Worm (Caenorhabditis elegans): ENCODE measurements around the gene clec-138.

Gene clec-138

DNA sequence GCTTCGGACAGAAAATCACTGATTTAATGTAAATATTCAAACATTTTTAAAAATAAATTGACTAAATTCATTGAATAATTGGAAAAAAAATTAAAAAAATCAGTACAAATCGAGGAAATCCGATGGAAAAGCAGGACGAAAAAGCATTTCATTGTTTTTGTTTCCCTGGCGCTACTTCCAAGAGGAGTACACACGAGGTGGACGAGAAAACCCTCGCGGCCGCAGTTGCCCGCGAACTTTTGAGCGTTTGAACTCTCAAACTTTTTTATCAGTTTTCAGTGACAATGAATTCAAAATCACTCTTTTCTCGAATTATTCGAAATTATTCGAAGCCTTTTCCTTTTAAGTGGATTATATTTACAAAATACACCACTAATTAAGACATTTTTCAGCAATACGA is 16.6 kb downstream of the clec-138 start, which contains the start of gene F35D11.4 (continued):
- TF ChIP-seq ceh-82 (tag; optimal IDR thresholded peaks at IDR 0.05) (peak; percentile 33 to 74 (median 63)), F16B12.6 (tag; optimal IDR thresholded peaks at IDR 0.05) (peak; percentile 42), ztf-11 (tag; optimal IDR thresholded peaks at IDR 0.05) (peak in 1 of 2 experiments; percentile 89), C34B4.2 (tag; optimal IDR thresholded peaks at IDR 0.05) (no peak), ces-1 (GFP tag; optimal IDR thresholded peaks at IDR 0.05) (no peak), nhr-11 (tag; optimal IDR thresholded peaks at IDR 0.05) (no peak), vab-15 (tag; optimal IDR thresholded peaks at IDR 0.05) (no peak), isw-1 (GFP tag; IDR thresholded peaks at IDR 0.05) (peak; percentile 65; the same call in 1 of the 2 replicates), rnt-1 (tag; optimal IDR thresholded peaks at IDR 0.05) (peak; percentile 99), snu-23 (GFP tag; optimal IDR thresholded peaks at IDR 0.05) (peak; percentile 87), nhr-237 (tag; optimal IDR thresholded peaks at IDR 0.05) (no peak), ztf-4 (tag; optimal IDR thresholded peaks at IDR 0.05) (peak; percentile 16), egl-27 (tag; optimal IDR thresholded peaks at IDR 0.05) (no peak), nhr-84 (tag; optimal IDR thresholded peaks at IDR 0.05) (no peak), elt-3 (tag; optimal IDR thresholded peaks at IDR 0.05) (peak in 2 of 6 experiments; percentile 33 to 56), nhr-12 (tag; optimal IDR thresholded peaks at IDR 0.05) (no peak), C16A3.4 (tag; optimal IDR thresholded peaks at IDR 0.05) (peak; percentile 60), grh-1 (GFP tag; IDR thresholded peaks at IDR 0.05) (peak; percentile 66), unc-86 (tag; optimal IDR thresholded peaks at IDR 0.05) (peak; percentile 62), unc-98 (GFP tag; IDR thresholded peaks at IDR 0.05) (peak; percentile 66), irx-1 (tag; optimal IDR thresholded peaks at IDR 0.05) (peak; percentile 81), ceh-8 (GFP tag; optimal IDR thresholded peaks at IDR 0.05) (no peak), ets-5 (GFP tag; IDR thresholded peaks at IDR 0.05) (no peak), Y116A8C.19 (tag; optimal IDR thresholded peaks at IDR 0.05; ENCODE audit: borderline replicate concordance) (peak; percentile 49), nhr-19 (GFP tag; conservative IDR thresholded peaks at IDR 0.05) (peak; percentile 84), sptf-1 (tag; optimal IDR thresholded peaks at IDR 0.05) (no peak), blmp-1 (tag; optimal IDR thresholded peaks at IDR 0.05) (peak; percentile 61), hpl-2 (GFP tag; optimal IDR thresholded peaks at IDR 0.05) (no peak), fkh-4 (tag; optimal IDR thresholded peaks at IDR 0.05; ENCODE audit: borderline replicate concordance) (peak; percentile 77), lin-14 (GFP tag; optimal IDR thresholded peaks at IDR 0.05) (peak; percentile 87), nhr-28 (tag; optimal IDR thresholded peaks at IDR 0.05) (no peak), ama-1 (optimal IDR thresholded peaks at IDR 0.05) (no peak), lsy-2 (tag; optimal IDR thresholded peaks at IDR 0.05) (peak; percentile 77 to 85), nhr-77 (tag; optimal IDR thresholded peaks at IDR 0.05) (peak; percentile 34), unc-30 (tag; optimal IDR thresholded peaks at IDR 0.05) (no peak), sox-4 (tag; optimal IDR thresholded peaks at IDR 0.05) (peak; percentile 88), dpl-1 (GFP tag; optimal IDR thresholded peaks at IDR 0.05) (peak; percentile 89 to 94 (median 93)), nhr-85 (tag) (peak; percentile 94), lin-39 (tag; optimal IDR thresholded peaks at IDR 0.05) (peak; percentile 37), swsn-7 (tag; optimal IDR thresholded peaks at IDR 0.05) (peak; percentile 83), zag-1 (tag; optimal IDR thresholded peaks at IDR 0.05) (no peak), zip-4 (GFP tag; optimal IDR thresholded peaks at IDR 0.05) (peak; percentile 34), ceh-88 (GFP tag; IDR thresholded peaks at IDR 0.05) (peak; percentile 39; the same call in 1 of the 2 replicates), lin-15B (tag; optimal IDR thresholded peaks at IDR 0.05) (peak; percentile 73), pag-3 (tag; optimal IDR thresholded peaks at IDR 0.05; ENCODE audit: borderline replicate concordance, insufficient read depth) (no peak)
